Fruit fly (Drosophila melanogaster): ENCODE results near the gene INPP5E.
A peak's percentile ranks its signal among the peaks of the same experiment; 100 is the strongest.

The INPP5E gene

dm6 chr3L:12277054-12277879 lies at the start of gene INPP5E, which contains the start of gene Sms (continued):
- TF ChIP-seq CHES-1-like (GFP tag; optimal IDR thresholded peaks at IDR 0.05): peak; percentile 16
- TF ChIP-seq CG33213 (GFP tag; optimal IDR thresholded peaks at IDR 0.05): no peak
- peak; percentile 80 for TF ChIP-seq CG12659 (GFP tag; optimal IDR thresholded peaks at IDR 0.05)
- TF ChIP-seq Hr78 (GFP tag; optimal IDR thresholded peaks at IDR 0.05): peak in 1 of 2 experiments; percentile 7
- TF ChIP-seq hbn (GFP tag; IDR thresholded peaks at IDR 0.05; ENCODE audit: partially characterized antibody): peak; percentile 80
- no peak for TF ChIP-seq CG13624 (GFP tag; optimal IDR thresholded peaks at IDR 0.05)
- no peak for TF ChIP-seq CG8359 (GFP tag; optimal IDR thresholded peaks at IDR 0.05; ENCODE audit: borderline replicate concordance)
- no peak for TF ChIP-seq br (optimal IDR thresholded peaks at IDR 0.05)
- TF ChIP-seq fu2 (GFP tag; optimal IDR thresholded peaks at IDR 0.05): no peak
- no peak for TF ChIP-seq nom (GFP tag; optimal IDR thresholded peaks at IDR 0.05)
- peak; percentile 20 for TF ChIP-seq CG10462 (GFP tag; optimal IDR thresholded peaks at IDR 0.05)
- peak; percentile 34 for TF ChIP-seq CG18011 (GFP tag; optimal IDR thresholded peaks at IDR 0.05)
- no peak for TF ChIP-seq ap (GFP tag; IDR thresholded peaks at IDR 0.05)
- no peak for TF ChIP-seq scrt (GFP tag; optimal IDR thresholded peaks at IDR 0.05)
- peak; percentile 77 for TF ChIP-seq Rfx (GFP tag; IDR thresholded peaks at IDR 0.05)
- TF ChIP-seq Oli (tag; optimal IDR thresholded peaks at IDR 0.05): peak; percentile 40
- TF ChIP-seq Nf-YA (GFP tag; IDR thresholded peaks at IDR 0.05): no peak
- no peak for TF ChIP-seq HHEX (GFP tag; optimal IDR thresholded peaks at IDR 0.05)
- peak; percentile 26 for TF ChIP-seq Sin3A (optimal IDR thresholded peaks at IDR 0.05)
- peak; percentile 46 for TF ChIP-seq ssp (GFP tag; IDR thresholded peaks at IDR 0.05)
- peak; percentile 32; the same call in 1 of the 2 replicates for TF ChIP-seq Poxn (GFP tag; IDR thresholded peaks at IDR 0.05)
- no peak for TF ChIP-seq gro (GFP tag; optimal IDR thresholded peaks at IDR 0.05)
- no peak for TF ChIP-seq CG1792 (GFP tag; optimal IDR thresholded peaks at IDR 0.05)
- TF ChIP-seq CG3065 (GFP tag; optimal IDR thresholded peaks at IDR 0.05): no peak
- TF ChIP-seq ems (GFP tag; optimal IDR thresholded peaks at IDR 0.05): no peak
- peak; percentile 69 for TF ChIP-seq CG13424 (tag; optimal IDR thresholded peaks at IDR 0.05)
- TF ChIP-seq so (GFP tag; IDR thresholded peaks at IDR 0.05): no peak; the same call in 2 of the 3 replicates
- no peak for TF ChIP-seq cas (GFP tag; IDR thresholded peaks at IDR 0.05)
- peak; percentile 48; the same call in 1 of the 2 replicates for TF ChIP-seq CG14667 (GFP tag; IDR thresholded peaks at IDR 0.05)
- no peak for TF ChIP-seq Oaz (GFP tag; IDR thresholded peaks at IDR 0.05)
- TF ChIP-seq CG11085 (GFP tag; IDR thresholded peaks at IDR 0.05): peak; percentile 48
- peak in 1 of 2 experiments; percentile 55 for TF ChIP-seq dpn (GFP tag; optimal IDR thresholded peaks at IDR 0.05)
- TF ChIP-seq salm (tag; optimal IDR thresholded peaks at IDR 0.05): no peak
- no peak for TF ChIP-seq emc (GFP tag; optimal IDR thresholded peaks at IDR 0.05)
- peak; percentile 84 for TF ChIP-seq nerfin-2 (GFP tag; IDR thresholded peaks at IDR 0.05; ENCODE audit: partially characterized antibody)
- peak; percentile 34 for TF ChIP-seq fd96Cb (tag; optimal IDR thresholded peaks at IDR 0.05)
- TF ChIP-seq Vsx1 (GFP tag; optimal IDR thresholded peaks at IDR 0.05): no peak
- TF ChIP-seq trh (GFP tag; optimal IDR thresholded peaks at IDR 0.05): no peak
- TF ChIP-seq onecut (GFP tag; IDR thresholded peaks at IDR 0.05): no peak
- peak; percentile 54 for TF ChIP-seq CG7556 (GFP tag; optimal IDR thresholded peaks at IDR 0.05)
- TF ChIP-seq Max (GFP tag; optimal IDR thresholded peaks at IDR 0.05): peak; percentile 33
- TF ChIP-seq CG10209 (GFP tag; optimal IDR thresholded peaks at IDR 0.05): peak; percentile 45
- no peak for TF ChIP-seq disco-r (GFP tag; optimal IDR thresholded peaks at IDR 0.05)
- TF ChIP-seq hkb (optimal IDR thresholded peaks at IDR 0.05): no peak
- TF ChIP-seq hkb (GFP tag; IDR thresholded peaks at IDR 0.05): 0 out of 2 replicates have a peak, but pooled peaks have one; percentile 9
- peak; percentile 11 for TF ChIP-seq Elba2 (GFP tag; optimal IDR thresholded peaks at IDR 0.05)
- peak; percentile 58 for TF ChIP-seq CG3281 (GFP tag; optimal IDR thresholded peaks at IDR 0.05)
- peak; percentile 90 for TF ChIP-seq CG16813 (GFP tag; IDR thresholded peaks at IDR 0.05; ENCODE audit: partially characterized antibody)
- no peak for TF ChIP-seq shn (GFP tag; optimal IDR thresholded peaks at IDR 0.05)
- TF ChIP-seq Dip2 (GFP tag; IDR thresholded peaks at IDR 0.05): no peak

Data from whole organism, embryonic.